Worm (Caenorhabditis elegans): ENCODE results near the gene C27C12.4.

Gene C27C12.4

ce11 chrX:14905161-14905560 lies 51.3 kb downstream of the C27C12.4 start, which contains the start of gene hex-5:
TSS of gene hex-5 (minus strand) at chrX:14905261.
- TF ChIP-seq ceh-82 (tag; optimal IDR thresholded peaks at IDR 0.05) (no peak), lsy-2 (tag; optimal IDR thresholded peaks at IDR 0.05) (no peak), nhr-23 (tag; optimal IDR thresholded peaks at IDR 0.05) (no peak)

All from whole organism, L2 larva.